Worm (Caenorhabditis elegans) whole organism, early embryonic: ENCODE results near the gene F26G1.9.

Experiments
- B0310.2 ChIP-seq: sonication (generic microtip); optimal IDR thresholded peaks from 2 replicates; lab custom pipeline; 2016; ENCODE audit warnings: mild to moderate bottlenecking, missing genetic modification characterization, missing compliant biosample characterization
- flt-1 ChIP-seq: fragments of 200-800 bp; sonication (Bioruptor generic); IDR thresholded peaks from 2 replicates; pipeline ENCODE4 v1.3.6; 2022; ENCODE audit warnings: missing genetic modification characterization, missing compliant biosample characterization
- hmg-4 ChIP-seq: fragments of 200-800 bp; sonication (Bioruptor generic); optimal IDR thresholded peaks from 2 replicates; lab custom pipeline; 2018; ENCODE audit warnings: mild to moderate bottlenecking, missing genetic modification characterization, missing compliant biosample characterization
- scrt-1 ChIP-seq: fragments of 200-800 bp; sonication (Bioruptor generic); IDR thresholded peaks from 2 replicates; pipeline ENCODE4 v1.3.6; 2022; ENCODE audit warnings: missing genetic modification characterization, missing compliant biosample characterization
- tra-4 ChIP-seq: sonication (generic microtip); optimal IDR thresholded peaks from 2 replicates; lab custom pipeline; 2017; ENCODE audit warnings: missing genetic modification characterization, missing compliant biosample characterization

- TF ChIP-seq tra-4 (no peak), B0310.2 (tag; lab: Kevin White, UChicago) (no peak), flt-1 (GFP tag; lab: Robert Waterston, UW) (no peak), hmg-4 (GFP tag; lab: Kevin White, UChicago) (no peak), scrt-1 (GFP tag; lab: Robert Waterston, UW) (no peak)
Observed at ce11 chrII:4761020-4761419, 12.8 kb downstream of the F26G1.9 start.
